Worm (Caenorhabditis elegans) whole organism, L3 larva: ENCODE measurements around the gene srw-87.
A peak's percentile ranks its signal among the peaks of the same experiment; 100 is the strongest.

Experiments
- R02D3.7 ChIP-seq: fragments of 150-350 bp; optimal IDR thresholded peaks from 2 replicates; lab custom pipeline; 2014; ENCODE audit warnings: missing biosample characterization, missing genetic modification characterization
- ceh-16 ChIP-seq: sonication (generic microtip); optimal IDR thresholded peaks from 2 replicates; lab custom pipeline; 2017; ENCODE audit warnings: missing biosample characterization, missing genetic modification characterization
- ceh-9 ChIP-seq: sonication (generic microtip); optimal IDR thresholded peaks from 2 replicates; lab custom pipeline; 2018; ENCODE audit warnings: missing biosample characterization, missing genetic modification characterization
- elt-2 ChIP-seq: sonication (generic microtip); optimal IDR thresholded peaks from 2 replicates; lab custom pipeline; 2016; ENCODE audit warnings: missing genetic modification reagents, mild to moderate bottlenecking, missing genetic modification characterization, missing compliant biosample characterization
- fkh-2 ChIP-seq: fragments of 150-350 bp; optimal IDR thresholded peaks from 2 replicates; lab custom pipeline; 2014; ENCODE audit warnings: missing biosample characterization, missing genetic modification reagents, missing genetic modification characterization
- pha-4 ChIP-seq: fragments of 150-350 bp; optimal IDR thresholded peaks from 2 replicates; lab custom pipeline; 2014; ENCODE audit warnings: missing biosample characterization, missing genetic modification reagents, missing genetic modification characterization
- skn-1 ChIP-seq: fragments of 150-350 bp; optimal IDR thresholded peaks from 2 replicates; lab custom pipeline; 2014; ENCODE audit warnings: missing biosample characterization, missing genetic modification characterization

- TF ChIP-seq fkh-2 (tag; lab: Kevin White, UChicago), result no peak
- no peak for TF ChIP-seq ceh-16 (tag; lab: Kevin White, UChicago)
- no peak for TF ChIP-seq ceh-9 (tag; lab: Kevin White, UChicago)
- no peak for TF ChIP-seq R02D3.7 (tag; lab: Kevin White, UChicago)
- TF ChIP-seq skn-1 (tag; lab: Kevin White, UChicago), result no peak
- TF ChIP-seq pha-4, result no peak
- TF ChIP-seq elt-2 (tag; lab: Kevin White, UChicago), result peak; percentile 74
These were observed 5.8 kb downstream of the srw-87 start, which contains the start of gene nhr-193 for ce11 chrV:16342258-16342618.
